Worm (Caenorhabditis elegans) whole organism, mixed stage, embryonic: Measurements from ENCODE around the gene F21C10.19.

ENCODE experiments used
- M03D4.4 ChIP-seq: sonication (generic microtip); optimal IDR thresholded peaks from 2 replicates; lab custom pipeline; 2017; ENCODE audit warnings: mild to moderate bottlenecking, missing genetic modification characterization, missing compliant biosample characterization
- blmp-1 ChIP-seq: fragments of 150-350 bp; optimal IDR thresholded peaks from 2 replicates; lab custom pipeline; 2014; ENCODE audit warnings: missing biosample characterization, missing genetic modification characterization
- ceh-39 ChIP-seq: fragments of 150-350 bp; optimal IDR thresholded peaks from 2 replicates; lab custom pipeline; 2014; ENCODE audit warnings: missing biosample characterization, missing genetic modification characterization
- ceh-83 ChIP-seq: fragments of 200-800 bp; sonication (Bioruptor generic); optimal IDR thresholded peaks from 2 replicates; lab custom pipeline; 2018; ENCODE audit warnings: mild to moderate bottlenecking, missing genetic modification characterization, missing compliant biosample characterization
- ces-1 ChIP-seq: fragments of 150-350 bp; optimal IDR thresholded peaks from 2 replicates; lab custom pipeline; 2014; ENCODE audit warnings: missing biosample characterization, missing genetic modification reagents, missing genetic modification characterization
- cnd-1 ChIP-seq: fragments of 200-800 bp; sonication (Bioruptor generic); optimal IDR thresholded peaks from 2 replicates; lab custom pipeline; 2018; ENCODE audit warnings: mild to moderate bottlenecking, missing genetic modification characterization, missing compliant biosample characterization
- drap-1 ChIP-seq: fragments of 200-800 bp; sonication (Bioruptor generic); optimal IDR thresholded peaks from 3 replicates; lab custom pipeline; 2018; ENCODE audit warnings: mild to moderate bottlenecking, missing genetic modification characterization, missing compliant biosample characterization
- elt-1 ChIP-seq: sonication (generic microtip); optimal IDR thresholded peaks from 2 replicates; lab custom pipeline; 2017; ENCODE audit warnings: missing genetic modification characterization, mild to moderate bottlenecking, missing compliant biosample characterization, antibody characterized with exemption, moderate library complexity, borderline replicate concordance; ENCODE audit not compliant: insufficient read depth
- elt-3 ChIP-seq: fragments of 150-350 bp; optimal IDR thresholded peaks from 2 replicates; lab custom pipeline; 2014; ENCODE audit warnings: missing biosample characterization, missing genetic modification characterization
- ham-2 ChIP-seq: fragments of 200-800 bp; sonication (Bioruptor generic); optimal IDR thresholded peaks from 2 replicates; lab custom pipeline; 2018; ENCODE audit warnings: mild to moderate bottlenecking, missing genetic modification characterization, missing compliant biosample characterization
- hlh-1 ChIP-seq: fragments of 150-350 bp; optimal IDR thresholded peaks from 2 replicates; lab custom pipeline; 2014; ENCODE audit warnings: missing biosample characterization, missing genetic modification reagents, missing genetic modification characterization
- lin-13 ChIP-seq: fragments of 150-350 bp; optimal IDR thresholded peaks from 2 replicates; lab custom pipeline; 2014; ENCODE audit warnings: missing biosample characterization, missing genetic modification characterization
- lin-32 ChIP-seq: fragments of 200-800 bp; sonication (Bioruptor generic); optimal IDR thresholded peaks from 2 replicates; lab custom pipeline; 2018; ENCODE audit warnings: mild to moderate bottlenecking, missing genetic modification characterization, missing compliant biosample characterization
- lsy-2 ChIP-seq: fragments of 150-350 bp; optimal IDR thresholded peaks from 2 replicates; lab custom pipeline; 2014; ENCODE audit warnings: missing biosample characterization, missing genetic modification characterization
- mab-5 ChIP-seq: fragments of 150-350 bp; optimal IDR thresholded peaks from 2 replicates; lab custom pipeline; 2014; ENCODE audit warnings: missing biosample characterization, missing genetic modification characterization
- mep-1 ChIP-seq: fragments of 150-350 bp; optimal IDR thresholded peaks from 2 replicates; lab custom pipeline; 2017; ENCODE audit warnings: missing biosample characterization, missing genetic modification reagents, missing genetic modification characterization, inconsistent platforms
- mls-2 ChIP-seq: sonication (generic microtip); optimal IDR thresholded peaks from 2 replicates; lab custom pipeline; 2016; ENCODE audit warnings: mild to moderate bottlenecking, missing genetic modification characterization, moderate library complexity, missing compliant biosample characterization
- nhr-12 ChIP-seq: fragments of 150-350 bp; optimal IDR thresholded peaks from 2 replicates; lab custom pipeline; 2014; ENCODE audit warnings: missing biosample characterization, missing genetic modification characterization
- nhr-2 ChIP-seq: fragments of 150-350 bp; optimal IDR thresholded peaks from 2 replicates; lab custom pipeline; 2014; ENCODE audit warnings: missing biosample characterization, missing genetic modification characterization
- nhr-237 ChIP-seq: fragments of 150-350 bp; optimal IDR thresholded peaks from 2 replicates; lab custom pipeline; 2014; ENCODE audit warnings: missing biosample characterization, missing genetic modification characterization
- nhr-76 ChIP-seq: sonication (generic microtip); optimal IDR thresholded peaks from 2 replicates; lab custom pipeline; 2017; ENCODE audit warnings: missing biosample characterization, missing genetic modification characterization
- pha-4 ChIP-seq: fragments of 150-350 bp; optimal IDR thresholded peaks from 2 replicates; lab custom pipeline; 2018; ENCODE audit warnings: missing biosample characterization, missing genetic modification reagents, missing genetic modification characterization
- sem-2 ChIP-seq: fragments of 200-800 bp; sonication (Bioruptor generic); optimal IDR thresholded peaks from 2 replicates; lab custom pipeline; 2018; ENCODE audit warnings: mild to moderate bottlenecking, missing genetic modification characterization, missing compliant biosample characterization
- sptf-1 ChIP-seq: sonication (generic microtip); optimal IDR thresholded peaks from 2 replicates; lab custom pipeline; 2017; ENCODE audit warnings: mild to moderate bottlenecking, missing genetic modification characterization, moderate library complexity, missing compliant biosample characterization
- tbx-8 ChIP-seq: fragments of 200-800 bp; sonication (Bioruptor generic); optimal IDR thresholded peaks from 2 replicates; lab custom pipeline; 2018; ENCODE audit warnings: mild to moderate bottlenecking, missing genetic modification characterization, moderate library complexity, missing compliant biosample characterization
- unc-120 ChIP-seq: sonication (generic microtip); optimal IDR thresholded peaks from 2 replicates; lab custom pipeline; 2017; ENCODE audit warnings: missing genetic modification characterization, missing compliant biosample characterization; ENCODE audit not compliant: poor library complexity, severe bottlenecking
- unc-39 ChIP-seq: fragments of 150-350 bp; optimal IDR thresholded peaks from 2 replicates; lab custom pipeline; 2014; ENCODE audit warnings: missing biosample characterization, missing genetic modification characterization
- unc-62 ChIP-seq: fragments of 150-350 bp; optimal IDR thresholded peaks from 2 replicates; lab custom pipeline; 2014; ENCODE audit warnings: missing biosample characterization, missing genetic modification reagents, missing genetic modification characterization
- zip-8 ChIP-seq: fragments of 150-350 bp; optimal IDR thresholded peaks from 2 replicates; lab custom pipeline; 2014; ENCODE audit warnings: missing biosample characterization, missing genetic modification characterization
- ztf-11 ChIP-seq: fragments of 150-350 bp; optimal IDR thresholded peaks from 2 replicates; lab custom pipeline; 2014; ENCODE audit warnings: missing biosample characterization, missing genetic modification characterization

F21C10.19 gene

ce11 chrV:9124180-9124579 is 6.7 kb upstream of the F21C10.19 start, which contains the start of gene F21C10.6:
Gene F21C10.6, plus strand, starts transcription at chrV:9124480.
- TF ChIP-seq mab-5 (no peak), zip-8 (tag; lab: Kevin White, UChicago) (no peak), lin-13 (tag; lab: Kevin White, UChicago) (no peak), unc-62 (no peak), sem-2 (GFP tag; lab: Kevin White, UChicago) (no peak), ceh-39 (no peak), blmp-1 (tag; lab: Kevin White, UChicago) (no peak), ztf-11 (tag; lab: Kevin White, UChicago) (no peak), lsy-2 (tag; lab: Kevin White, UChicago) (no peak), tbx-8 (GFP tag; lab: Kevin White, UChicago) (no peak), mls-2 (tag; lab: Kevin White, UChicago) (no peak), nhr-12 (no peak), nhr-76 (tag; lab: Kevin White, UChicago) (no peak), ceh-83 (GFP tag; lab: Kevin White, UChicago) (no peak), drap-1 (GFP tag; lab: Kevin White, UChicago) (no peak)

- TF ChIP-seq elt-1 (tag; lab: Kevin White, UChicago) (no peak), ham-2 (GFP tag; lab: Kevin White, UChicago) (no peak), blmp-1 (tag; lab: Kevin White, UChicago) (no peak), lsy-2 (tag; lab: Kevin White, UChicago) (no peak), ceh-83 (GFP tag; lab: Kevin White, UChicago) (no peak), unc-120 (tag; lab: Kevin White, UChicago) (no peak), zip-8 (tag; lab: Kevin White, UChicago) (no peak)
- TF ChIP-seq, all 35 proteins: peak for 0
Observed at ce11 chrV:9125345-9125744, 5.5 kb upstream of the F21C10.19 start, which contains the start of gene F21C10.5. Gene F21C10.5, plus strand, starts transcription at chrV:9125645.

ce11 chrV:9126316-9126715 is 4.5 kb upstream of the F21C10.19 start, which contains the start of gene F21C10.4:
Gene F21C10.4, plus strand, starts transcription at chrV:9126616.
- no peak for TF ChIP-seq ham-2 (GFP tag; lab: Kevin White, UChicago)
- no peak for TF ChIP-seq ceh-39
- no peak for TF ChIP-seq unc-120 (tag; lab: Kevin White, UChicago)
- no peak for TF ChIP-seq hlh-1 (tag; lab: Kevin White, UChicago)
- no peak for TF ChIP-seq ceh-83 (GFP tag; lab: Kevin White, UChicago)
- TF ChIP-seq cnd-1 (tag; lab: Kevin White, UChicago), result no peak
- TF ChIP-seq nhr-2 (tag; lab: Kevin White, UChicago), result no peak
- TF ChIP-seq elt-3 (tag; lab: Kevin White, UChicago), result no peak
- TF ChIP-seq nhr-237 (tag; lab: Kevin White, UChicago), result no peak
- TF ChIP-seq unc-39 (tag; lab: Kevin White, UChicago), result no peak
- no peak for TF ChIP-seq mls-2 (tag; lab: Kevin White, UChicago)

- TF ChIP-seq elt-3 (tag; lab: Kevin White, UChicago) (no peak), lin-32 (no peak), ceh-83 (GFP tag; lab: Kevin White, UChicago) (no peak), unc-39 (tag; lab: Kevin White, UChicago) (no peak), mep-1 (tag; lab: Kevin White, UChicago) (no peak)
Observed at ce11 chrV:9127773-9128172, 3.1 kb upstream of the F21C10.19 start, which contains the start of gene F21C10.3. Gene F21C10.3, plus strand, starts transcription at chrV:9128073.

ce11 chrV:9128562-9128961 is 2.3 kb upstream of the F21C10.19 start:
- no peak for TF ChIP-seq drap-1 (GFP tag; lab: Kevin White, UChicago)
- TF ChIP-seq M03D4.4, result no peak
- TF ChIP-seq elt-1 (tag; lab: Kevin White, UChicago), result no peak
- no peak for TF ChIP-seq ces-1
- TF ChIP-seq sptf-1 (tag; lab: Kevin White, UChicago), result no peak
- no peak for TF ChIP-seq nhr-237 (tag; lab: Kevin White, UChicago)
- no peak for TF ChIP-seq ceh-83 (GFP tag; lab: Kevin White, UChicago)
- TF ChIP-seq lsy-2 (tag; lab: Kevin White, UChicago), result no peak
- TF ChIP-seq zip-8 (tag; lab: Kevin White, UChicago), result no peak
- TF ChIP-seq unc-62, result no peak
- no peak for TF ChIP-seq pha-4 (tag; lab: Kevin White, UChicago)
